Fruit fly (Drosophila melanogaster): ENCODE measurements around the gene kipf.

The kipf gene

DNA sequence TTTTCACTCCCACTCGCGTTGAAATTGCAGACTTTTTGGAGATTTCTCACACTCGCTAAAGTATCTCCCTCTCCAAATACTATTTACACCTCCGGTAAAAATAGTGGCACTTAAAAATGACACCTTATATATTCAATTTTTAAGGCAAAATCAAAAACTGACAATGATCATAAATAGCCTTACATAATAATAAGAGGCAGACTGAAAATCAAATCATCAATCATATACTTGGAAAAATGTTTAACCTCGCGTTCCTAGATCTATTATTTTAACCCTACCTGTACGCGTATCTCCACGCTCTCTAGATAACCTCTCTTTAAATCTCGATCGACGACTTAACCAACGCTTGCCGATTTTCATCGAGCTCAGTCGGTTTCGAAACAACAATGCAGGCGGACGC is 18.2 kb upstream of the kipf start (continued):
- no peak for TF ChIP-seq bigmax (GFP tag; optimal IDR thresholded peaks at IDR 0.05)
- no peak for TF ChIP-seq Stat92E (GFP tag; optimal IDR thresholded peaks at IDR 0.05)
- TF ChIP-seq run (tag; optimal IDR thresholded peaks at IDR 0.05): peak; percentile 23
- no peak for TF ChIP-seq CG18262 (tag; optimal IDR thresholded peaks at IDR 0.05)
- TF ChIP-seq CG10267 (tag; optimal IDR thresholded peaks at IDR 0.05): peak; percentile 49
- TF ChIP-seq onecut (GFP tag; IDR thresholded peaks at IDR 0.05): no peak; the same call in 1 of the 2 replicates
- TF ChIP-seq CG12219 (GFP tag; optimal IDR thresholded peaks at IDR 0.05): peak; percentile 64
- TF ChIP-seq Doc2 (GFP tag; IDR thresholded peaks at IDR 0.05): no peak
- no peak for TF ChIP-seq Hr39 (optimal IDR thresholded peaks at IDR 0.05)
- TF ChIP-seq unpg (GFP tag; optimal IDR thresholded peaks at IDR 0.05): no peak
- no peak for TF ChIP-seq MESR4 (GFP tag; optimal IDR thresholded peaks at IDR 0.05)
- TF ChIP-seq nerfin-1 (tag; optimal IDR thresholded peaks at IDR 0.05): no peak
- peak; percentile 90 for TF ChIP-seq lab (GFP tag; optimal IDR thresholded peaks at IDR 0.05)
- peak; percentile 91 for TF ChIP-seq CG11696 (GFP tag; IDR thresholded peaks at IDR 0.05)
- no peak for TF ChIP-seq CG30431 (GFP tag; optimal IDR thresholded peaks at IDR 0.05)
- TF ChIP-seq rib (GFP tag; IDR thresholded peaks at IDR 0.05): peak; percentile 45
- TF ChIP-seq MBD-R2 (GFP tag; IDR thresholded peaks at IDR 0.05): peak; percentile 30; the same call in 1 of the 2 replicates
- peak; percentile 69 for TF ChIP-seq CG13296 (GFP tag; optimal IDR thresholded peaks at IDR 0.05)
- no peak for TF ChIP-seq CG15696 (tag; optimal IDR thresholded peaks at IDR 0.05)
- TF ChIP-seq CG11504 (tag; optimal IDR thresholded peaks at IDR 0.05): no peak
- TF ChIP-seq Dad (GFP tag; optimal IDR thresholded peaks at IDR 0.05): peak; percentile 42
- TF ChIP-seq dimm (GFP tag; IDR thresholded peaks at IDR 0.05): 0 out of 2 replicates have a peak, but pooled peaks have one; percentile 6
- TF ChIP-seq tup (GFP tag; optimal IDR thresholded peaks at IDR 0.05): no peak
- TF ChIP-seq CG6272 (GFP tag; IDR thresholded peaks at IDR 0.05): peak; percentile 32; the same call in 1 of the 2 replicates
- TF ChIP-seq Abd-B (GFP tag; optimal IDR thresholded peaks at IDR 0.05): peak; percentile 33
- no peak for TF ChIP-seq sna (GFP tag; IDR thresholded peaks at IDR 0.05; ENCODE audit: partially characterized antibody)
- TF ChIP-seq gro (GFP tag; optimal IDR thresholded peaks at IDR 0.05): peak; percentile 83
- TF ChIP-seq hbn (GFP tag; IDR thresholded peaks at IDR 0.05; ENCODE audit: partially characterized antibody): no peak
- no peak for TF ChIP-seq CG9876 (GFP tag; optimal IDR thresholded peaks at IDR 0.05)
- TF ChIP-seq sqz (GFP tag; optimal IDR thresholded peaks at IDR 0.05): no peak
- no peak for TF ChIP-seq D19A (tag; optimal IDR thresholded peaks at IDR 0.05)
- no peak for TF ChIP-seq GATAe (GFP tag; conservative IDR thresholded peaks at IDR 0.05)
- TF ChIP-seq gt (GFP tag; IDR thresholded peaks at IDR 0.05): no peak
- peak; percentile 64 for TF ChIP-seq zfh2 (GFP tag; optimal IDR thresholded peaks at IDR 0.05)
- no peak; the same call in 1 of the 2 replicates for TF ChIP-seq amos (GFP tag; IDR thresholded peaks at IDR 0.05; ENCODE audit: partially characterized antibody)
- no peak for TF ChIP-seq CG17912 (GFP tag; optimal IDR thresholded peaks at IDR 0.05)
- peak; percentile 70 for TF ChIP-seq CG6813 (GFP tag; optimal IDR thresholded peaks at IDR 0.05)
- no peak for TF ChIP-seq CG2129 (GFP tag; IDR thresholded peaks at IDR 0.05; ENCODE audit: partially characterized antibody)
- no peak for TF ChIP-seq luna (GFP tag; optimal IDR thresholded peaks at IDR 0.05)
- no peak for TF ChIP-seq fd102C (GFP tag; optimal IDR thresholded peaks at IDR 0.05)
- TF ChIP-seq crc (GFP tag; optimal IDR thresholded peaks at IDR 0.05): peak; percentile 74
- TF ChIP-seq CG42726 (GFP tag; IDR thresholded peaks at IDR 0.05; ENCODE audit: partially characterized antibody): no peak
- peak; percentile 16 for TF ChIP-seq fd96Cb (tag; optimal IDR thresholded peaks at IDR 0.05)
- TF ChIP-seq CG10321 (GFP tag; IDR thresholded peaks at IDR 0.05): no peak
- no peak for TF ChIP-seq Atf-2 (GFP tag; optimal IDR thresholded peaks at IDR 0.05)
- TF ChIP-seq sisA (GFP tag; IDR thresholded peaks at IDR 0.05): peak; percentile 59
- TF ChIP-seq CG6854 (GFP tag; optimal IDR thresholded peaks at IDR 0.05): peak; percentile 71
- TF ChIP-seq CG7745 (tag; optimal IDR thresholded peaks at IDR 0.05): no peak
- TF ChIP-seq Sry-δ (GFP tag; optimal IDR thresholded peaks at IDR 0.05): peak; percentile 10
- TF ChIP-seq corto (GFP tag; optimal IDR thresholded peaks at IDR 0.05): no peak
